Worm (Caenorhabditis elegans) whole organism, mixed stage, embryonic: Measurements from ENCODE around the gene C35D10.6.

Experiments
- blmp-1 ChIP-seq: fragments of 150-350 bp; optimal IDR thresholded peaks from 2 replicates; lab custom pipeline; 2014; ENCODE audit warnings: missing biosample characterization, missing genetic modification characterization
- ces-1 ChIP-seq: fragments of 150-350 bp; optimal IDR thresholded peaks from 2 replicates; lab custom pipeline; 2014; ENCODE audit warnings: missing biosample characterization, missing genetic modification reagents, missing genetic modification characterization
- lsy-2 ChIP-seq: fragments of 150-350 bp; optimal IDR thresholded peaks from 2 replicates; lab custom pipeline; 2014; ENCODE audit warnings: missing biosample characterization, missing genetic modification characterization
- nhr-28 ChIP-seq: fragments of 150-350 bp; optimal IDR thresholded peaks from 2 replicates; lab custom pipeline; 2014; ENCODE audit warnings: missing biosample characterization, missing genetic modification characterization
- zip-8 ChIP-seq: fragments of 150-350 bp; optimal IDR thresholded peaks from 2 replicates; lab custom pipeline; 2014; ENCODE audit warnings: missing biosample characterization, missing genetic modification characterization

- TF ChIP-seq lsy-2 (no peak), ces-1 (GFP tag; lab: Kevin White, UChicago) (no peak), zip-8 (tag; lab: Kevin White, UChicago) (no peak), nhr-28 (no peak), blmp-1 (no peak)
These were observed 28.2 kb downstream of the C35D10.6 start, which contains the start of gene clec-6 for ce11 chrIII:4887291-4887690.
